Worm (Caenorhabditis elegans) whole organism, L3 larva: Measurements from ENCODE around the gene sqt-3.

ENCODE experiments used
- ZK546.5 ChIP-seq: sonication (generic microtip); optimal IDR thresholded peaks from 2 replicates; lab custom pipeline; 2017; ENCODE audit warnings: missing biosample characterization, missing genetic modification characterization
- ama-1 ChIP-seq: fragments of 150-350 bp; optimal IDR thresholded peaks from 2 replicates; lab custom pipeline; 2018
- ceh-9 ChIP-seq: sonication (generic microtip); optimal IDR thresholded peaks from 2 replicates; lab custom pipeline; 2018; ENCODE audit warnings: missing biosample characterization, missing genetic modification characterization
- unc-62 ChIP-seq: fragments of 150-350 bp; sonication (generic microtip); optimal IDR thresholded peaks from 4 replicates; lab custom pipeline; 2014; ENCODE audit warnings: missing biosample characterization, missing genetic modification reagents, missing genetic modification characterization
- ztf-11 ChIP-seq: fragments of 150-350 bp; optimal IDR thresholded peaks from 2 replicates; lab custom pipeline; 2014; ENCODE audit warnings: missing biosample characterization, missing genetic modification characterization

DNA sequence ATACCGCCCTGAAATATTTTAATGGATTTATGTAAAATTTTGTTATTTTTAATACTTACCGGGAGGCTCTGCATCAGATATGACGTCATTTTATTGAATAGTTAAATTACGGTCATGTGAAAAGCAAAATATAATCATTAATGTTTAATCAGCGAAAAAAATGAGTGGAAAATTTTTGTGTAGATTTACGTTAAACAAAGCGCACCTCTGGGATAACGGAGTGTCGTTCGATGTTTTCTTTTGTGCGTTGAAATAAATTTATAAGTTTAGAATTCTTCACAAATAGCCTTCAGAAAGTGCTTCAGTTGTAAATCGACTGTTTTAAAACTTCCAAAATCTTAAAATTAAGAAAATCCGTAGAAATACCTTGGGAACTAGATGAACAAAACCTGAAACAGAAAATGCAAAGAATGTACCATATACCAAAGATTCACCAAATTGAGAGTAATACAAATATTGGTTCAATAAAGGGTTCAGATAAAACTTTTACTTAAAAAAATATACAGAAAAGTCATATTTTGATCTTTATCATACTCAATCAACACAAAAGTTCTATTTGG is 48.2 kb downstream of the sqt-3 start, which contains the start of the genes K01D12.20 and miga-1:
- no peak for TF ChIP-seq ceh-9
- TF ChIP-seq ama-1 (lab: Kevin White, UChicago) = no peak
- no peak for TF ChIP-seq unc-62
- no peak for TF ChIP-seq ZK546.5
- no peak for TF ChIP-seq ztf-11 (tag; lab: Kevin White, UChicago)
